Worm (Caenorhabditis elegans) whole organism, L1 larva: ENCODE data around the gene E02H9.9.

Experiments
- C04F5.9 ChIP-seq: sonication (generic microtip); optimal IDR thresholded peaks from 2 replicates; lab custom pipeline; 2016; ENCODE audit warnings: missing genetic modification characterization, missing compliant biosample characterization
- C16A3.4 ChIP-seq: fragments of 150-350 bp; optimal IDR thresholded peaks from 2 replicates; lab custom pipeline; 2014; ENCODE audit warnings: missing biosample characterization, missing genetic modification characterization
- F16B12.6 ChIP-seq: fragments of 150-350 bp; optimal IDR thresholded peaks from 2 replicates; lab custom pipeline; 2014; ENCODE audit warnings: missing biosample characterization, missing genetic modification characterization
- alr-1 ChIP-seq: fragments of 200-800 bp; sonication (Bioruptor generic); optimal IDR thresholded peaks from 2 replicates; lab custom pipeline; 2018; ENCODE audit warnings: borderline replicate concordance, mild to moderate bottlenecking, missing genetic modification characterization, missing compliant biosample characterization
- ama-1 ChIP-seq: fragments of 150-350 bp; optimal IDR thresholded peaks from 2 replicates; lab custom pipeline; 2014
- ceh-63 ChIP-seq: fragments of 200-800 bp; sonication (Bioruptor generic); optimal IDR thresholded peaks from 2 replicates; lab custom pipeline; 2018; ENCODE audit warnings: mild to moderate bottlenecking, missing genetic modification characterization, missing compliant biosample characterization
- ceh-88 ChIP-seq: fragments of 200-800 bp; sonication (Bioruptor generic); IDR thresholded peaks from 2 replicates; pipeline ENCODE4 v1.3.6; 2022; ENCODE audit warnings: missing genetic modification characterization, missing compliant biosample characterization
- dsc-1 ChIP-seq: sonication (generic microtip); optimal IDR thresholded peaks from 2 replicates; lab custom pipeline; 2016; ENCODE audit warnings: mild to moderate bottlenecking, missing genetic modification characterization, missing compliant biosample characterization
- efl-1 ChIP-seq, 4 experiments: fragments of 150-350 bp; optimal IDR thresholded peaks in 3 of 4; peaks in 1 of 4; 1 replicate in 1 of 4; 2 replicates in 3 of 4; lab custom pipeline; 2014; ENCODE audit warnings: missing biosample characterization in 2 of 4, missing genetic modification characterization in 2 of 4, missing genetic modification reagents in 2 of 4
- egl-27 ChIP-seq, 2 experiments: fragments of 150-350 bp in 1 of 2; sonication (generic microtip); optimal IDR thresholded peaks; 3 replicates each; lab custom pipeline; 2017 to 2018; ENCODE audit warnings: missing biosample characterization in 2 of 2, missing genetic modification characterization in 2 of 2, missing genetic modification reagents in 2 of 2
- elt-2 ChIP-seq: sonication (generic microtip); optimal IDR thresholded peaks from 2 replicates; lab custom pipeline; 2016; ENCODE audit warnings: missing genetic modification characterization, mild to moderate bottlenecking, inconsistent platforms, missing compliant biosample characterization, missing genetic modification reagents
- elt-3 ChIP-seq, 6 experiments: fragments of 150-350 bp in 1 of 6; sonication (generic microtip); optimal IDR thresholded peaks; 2 replicates each; lab custom pipeline; 2017 to 2018; ENCODE audit warnings: missing biosample characterization in 6 of 6, missing genetic modification characterization in 6 of 6, inconsistent platforms in 1 of 6
- ets-5 ChIP-seq: fragments of 200-800 bp; sonication (Bioruptor generic); IDR thresholded peaks from 2 replicates; pipeline ENCODE4 v1.3.6; 2022; ENCODE audit warnings: missing genetic modification characterization, missing compliant biosample characterization
- fkh-4 ChIP-seq: sonication (generic microtip); optimal IDR thresholded peaks from 2 replicates; lab custom pipeline; 2016; ENCODE audit warnings: missing compliant biosample characterization, missing genetic modification characterization, borderline replicate concordance
- fkh-8 ChIP-seq: sonication (generic microtip); optimal IDR thresholded peaks from 2 replicates; lab custom pipeline; 2016; ENCODE audit warnings: mild to moderate bottlenecking, missing genetic modification characterization, missing compliant biosample characterization
- fos-1 ChIP-seq: fragments of 150-350 bp; optimal IDR thresholded peaks from 2 replicates; lab custom pipeline; 2014; ENCODE audit warnings: missing biosample characterization, missing genetic modification characterization
- grh-1 ChIP-seq: fragments of 200-800 bp; sonication (Bioruptor generic); IDR thresholded peaks from 2 replicates; pipeline ENCODE4 v1.3.6; 2022; ENCODE audit warnings: missing genetic modification reagents, missing genetic modification characterization, missing compliant biosample characterization
- hlh-4 ChIP-seq: sonication (generic microtip); optimal IDR thresholded peaks from 2 replicates; lab custom pipeline; 2016; ENCODE audit warnings: mild to moderate bottlenecking, missing genetic modification characterization, missing compliant biosample characterization
- irx-1 ChIP-seq: sonication (generic microtip); optimal IDR thresholded peaks from 2 replicates; lab custom pipeline; 2016; ENCODE audit warnings: missing genetic modification characterization, missing compliant biosample characterization
- jun-1 ChIP-seq: fragments of 150-350 bp; optimal IDR thresholded peaks from 2 replicates; lab custom pipeline; 2014; ENCODE audit warnings: missing biosample characterization, missing genetic modification reagents, missing genetic modification characterization
- lin-13 ChIP-seq: fragments of 150-350 bp; optimal IDR thresholded peaks from 2 replicates; lab custom pipeline; 2014; ENCODE audit warnings: missing biosample characterization, missing genetic modification reagents, missing genetic modification characterization
- lin-14 ChIP-seq: fragments of 200-800 bp; sonication (Bioruptor generic); optimal IDR thresholded peaks from 2 replicates; lab custom pipeline; 2018; ENCODE audit warnings: mild to moderate bottlenecking, missing genetic modification characterization, moderate library complexity, missing compliant biosample characterization
- lin-15B ChIP-seq: fragments of 150-350 bp; sonication (generic microtip); optimal IDR thresholded peaks from 3 replicates; lab custom pipeline; 2014; ENCODE audit warnings: missing biosample characterization, missing genetic modification characterization
- lin-39 ChIP-seq: fragments of 150-350 bp; optimal IDR thresholded peaks from 2 replicates; lab custom pipeline; 2014; ENCODE audit warnings: missing biosample characterization, missing genetic modification reagents, missing genetic modification characterization
- lsy-2 ChIP-seq, 2 experiments: fragments of 150-350 bp; optimal IDR thresholded peaks; 2 replicates each; lab custom pipeline; 2014; ENCODE audit warnings: missing biosample characterization in 2 of 2, missing genetic modification characterization in 2 of 2
- mdl-1 ChIP-seq, 2 experiments: fragments of 150-350 bp; optimal IDR thresholded peaks; 2 replicates each; lab custom pipeline; 2014 to 2017; ENCODE audit warnings: missing biosample characterization in 2 of 2, missing genetic modification characterization in 2 of 2, inconsistent platforms in 1 of 2
- nhr-11 ChIP-seq: fragments of 150-350 bp; optimal IDR thresholded peaks from 2 replicates; lab custom pipeline; 2014; ENCODE audit warnings: missing biosample characterization, missing genetic modification characterization
- nhr-12 ChIP-seq: sonication (generic microtip); optimal IDR thresholded peaks from 2 replicates; lab custom pipeline; 2017; ENCODE audit warnings: missing biosample characterization, missing genetic modification characterization
- nhr-19 ChIP-seq: fragments of 200-800 bp; sonication (Bioruptor generic); conservative IDR thresholded peaks from 2 replicates; pipeline ENCODE4 v1.3.6; 2022; ENCODE audit warnings: missing genetic modification characterization, missing compliant biosample characterization
- nhr-20 ChIP-seq: sonication (generic microtip); optimal IDR thresholded peaks from 2 replicates; lab custom pipeline; 2016; ENCODE audit warnings: mild to moderate bottlenecking, missing genetic modification characterization, missing compliant biosample characterization
- nhr-28 ChIP-seq: fragments of 150-350 bp; optimal IDR thresholded peaks from 2 replicates; lab custom pipeline; 2014; ENCODE audit warnings: missing biosample characterization, missing genetic modification characterization
- nhr-47 ChIP-seq: sonication (generic microtip); optimal IDR thresholded peaks from 2 replicates; lab custom pipeline; 2016; ENCODE audit warnings: mild to moderate bottlenecking, missing genetic modification characterization, moderate library complexity, missing compliant biosample characterization
- nhr-84 ChIP-seq: sonication (generic microtip); optimal IDR thresholded peaks from 2 replicates; lab custom pipeline; 2017; ENCODE audit warnings: missing biosample characterization, missing genetic modification characterization
- pax-3 ChIP-seq: fragments of 200-800 bp; sonication (Bioruptor generic); optimal IDR thresholded peaks from 2 replicates; lab custom pipeline; 2018; ENCODE audit warnings: mild to moderate bottlenecking, missing genetic modification characterization, moderate library complexity, missing compliant biosample characterization
- pqm-1 ChIP-seq: sonication (generic microtip); optimal IDR thresholded peaks from 3 replicates; lab custom pipeline; 2017; ENCODE audit warnings: missing biosample characterization, missing genetic modification characterization
- snpc-4 ChIP-seq: fragments of 150-350 bp; optimal IDR thresholded peaks from 2 replicates; lab custom pipeline; 2014; ENCODE audit warnings: missing biosample characterization, missing genetic modification characterization
- snu-23 ChIP-seq: sonication (generic microtip); optimal IDR thresholded peaks from 2 replicates; lab custom pipeline; 2016; ENCODE audit warnings: missing genetic modification characterization, missing compliant biosample characterization
- sox-4 ChIP-seq: sonication (generic microtip); optimal IDR thresholded peaks from 2 replicates; lab custom pipeline; 2016; ENCODE audit warnings: missing genetic modification characterization, missing compliant biosample characterization
- swsn-7 ChIP-seq: sonication (generic microtip); optimal IDR thresholded peaks from 2 replicates; lab custom pipeline; 2016; ENCODE audit warnings: missing genetic modification characterization, missing compliant biosample characterization
- tlp-1 ChIP-seq: fragments of 150-350 bp; optimal IDR thresholded peaks from 2 replicates; lab custom pipeline; 2014; ENCODE audit warnings: missing biosample characterization, missing genetic modification characterization
- unc-62 ChIP-seq: fragments of 150-350 bp; optimal IDR thresholded peaks from 2 replicates; lab custom pipeline; 2014; ENCODE audit warnings: missing biosample characterization, missing genetic modification reagents, missing genetic modification characterization
- xbp-1 ChIP-seq: sonication (generic microtip); optimal IDR thresholded peaks from 2 replicates; lab custom pipeline; 2016; ENCODE audit warnings: missing genetic modification characterization, missing compliant biosample characterization
- zag-1 ChIP-seq: fragments of 150-350 bp; optimal IDR thresholded peaks from 2 replicates; lab custom pipeline; 2014; ENCODE audit warnings: missing biosample characterization, missing genetic modification characterization
- zip-4 ChIP-seq: fragments of 200-800 bp; sonication (Bioruptor generic); optimal IDR thresholded peaks from 2 replicates; lab custom pipeline; 2018; ENCODE audit warnings: mild to moderate bottlenecking, missing genetic modification characterization, moderate library complexity, missing compliant biosample characterization

Gene E02H9.9

DNA sequence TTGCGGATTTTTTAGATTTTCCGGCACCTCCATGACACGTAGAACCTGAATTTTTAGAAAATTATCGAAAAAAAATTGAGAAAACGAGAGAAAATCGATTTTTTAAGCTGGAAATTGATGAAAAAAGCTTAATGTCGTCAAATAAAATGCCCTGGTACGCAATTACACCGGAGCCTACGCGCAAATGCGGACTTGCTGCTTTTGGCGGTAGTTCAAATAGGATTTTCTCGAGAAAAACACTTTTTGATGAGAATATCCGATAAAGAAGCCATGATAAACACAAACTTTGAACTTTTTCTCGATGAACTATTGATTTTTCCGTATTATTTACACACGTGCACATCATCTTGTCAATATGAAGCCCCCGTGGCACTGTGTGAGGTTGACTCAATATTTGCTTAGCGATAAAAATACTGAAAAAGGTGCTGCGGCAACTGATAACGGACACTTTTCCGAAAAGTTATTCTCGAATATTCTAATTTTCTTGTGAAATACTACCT is 49.9 kb downstream of the E02H9.9 start, which contains the start of the genes W04B5.5 and W04B5.3 (continued):
- TF ChIP-seq fkh-4 (no peak), nhr-47 (tag; lab: Kevin White, UChicago) (peak; percentile 79), egl-27 (tag; optimal IDR thresholded peaks at IDR 0.05; lab: Kevin White, UChicago) (no peak), dsc-1 (peak; percentile 53), elt-3 (tag; optimal IDR thresholded peaks at IDR 0.05; lab: Kevin White, UChicago) (peak in 2 of 6 experiments; percentile 2 to 33), unc-62 (GFP tag; lab: Kevin White, UChicago) (no peak), C04F5.9 (tag; lab: Kevin White, UChicago) (no peak), F16B12.6 (tag; lab: Kevin White, UChicago) (peak; percentile 98), snpc-4 (tag; lab: Kevin White, UChicago) (no peak), swsn-7 (tag; lab: Kevin White, UChicago) (peak; percentile 45), efl-1 (optimal IDR thresholded peaks at IDR 0.05; lab: Kevin White, UChicago) (peak; percentile 97 to 98), efl-1 (GFP tag; optimal IDR thresholded peaks at IDR 0.05 in 1 of 2; lab: Kevin White, UChicago) (peak; percentile 98 to 100), grh-1 (GFP tag; lab: Robert Waterston, UW) (0 out of 2 replicates have a peak, but pooled peaks have one; percentile 20), lin-14 (GFP tag; lab: Kevin White, UChicago) (peak; percentile 48), nhr-11 (tag; lab: Kevin White, UChicago) (no peak), pqm-1 (tag; lab: Kevin White, UChicago) (no peak), ama-1 (no peak), ceh-88 (GFP tag; lab: Robert Waterston, UW) (0 out of 2 replicates have a peak, but pooled peaks have one; percentile 32), tlp-1 (tag; lab: Kevin White, UChicago) (no peak), nhr-12 (tag; lab: Kevin White, UChicago) (no peak), elt-2 (tag; lab: Kevin White, UChicago) (peak; percentile 75), nhr-20 (tag; lab: Kevin White, UChicago) (peak; percentile 56), irx-1 (tag; lab: Kevin White, UChicago) (peak; percentile 54), lin-13 (GFP tag; lab: Kevin White, UChicago) (peak; percentile 56), xbp-1 (peak; percentile 47), fkh-8 (tag; lab: Kevin White, UChicago) (no peak), fos-1 (tag; lab: Kevin White, UChicago) (peak; percentile 17), nhr-28 (no peak), jun-1 (tag; lab: Kevin White, UChicago) (peak; percentile 21), snu-23 (GFP tag; lab: Kevin White, UChicago) (peak; percentile 76), nhr-84 (tag; lab: Kevin White, UChicago) (no peak), nhr-19 (GFP tag; lab: Robert Waterston, UW) (peak; percentile 63), ets-5 (GFP tag; lab: Robert Waterston, UW) (no peak), lsy-2 (tag; optimal IDR thresholded peaks at IDR 0.05; lab: Kevin White, UChicago) (peak; percentile 79 to 86), ceh-63 (no peak), C16A3.4 (tag; lab: Kevin White, UChicago) (peak; percentile 30), sox-4 (tag; lab: Kevin White, UChicago) (no peak), zag-1 (tag; lab: Kevin White, UChicago) (no peak), mdl-1 (tag; optimal IDR thresholded peaks at IDR 0.05; lab: Kevin White, UChicago) (peak in 1 of 2 experiments; percentile 75), alr-1 (tag; lab: Kevin White, UChicago) (no peak), lin-39 (tag; lab: Kevin White, UChicago) (peak; percentile 38), pax-3 (tag; lab: Kevin White, UChicago) (no peak), lin-15B (peak; percentile 11), zip-4 (GFP tag; lab: Kevin White, UChicago) (no peak), hlh-4 (tag; lab: Kevin White, UChicago) (no peak)
